Worm (Caenorhabditis elegans) whole organism, early embryonic: ENCODE data around the gene F42A9.17.

Source experiments
- aly-1 ChIP-seq: sonication (generic microtip); optimal IDR thresholded peaks from 2 replicates; lab custom pipeline; 2016; ENCODE audit warnings: missing genetic modification characterization, missing compliant biosample characterization
- ama-1 ChIP-seq: fragments of 150-350 bp; optimal IDR thresholded peaks from 2 replicates; lab custom pipeline; 2014
- pes-1 ChIP-seq: fragments of 200-800 bp; sonication (Bioruptor generic); IDR thresholded peaks from 2 replicates; pipeline ENCODE4 v1.3.6; 2022; ENCODE audit warnings: missing genetic modification reagents, missing genetic modification characterization, missing compliant biosample characterization
- sea-1 ChIP-seq: fragments of 200-800 bp; sonication (Bioruptor generic); conservative IDR thresholded peaks from 2 replicates; pipeline ENCODE4 v1.3.6; 2022; ENCODE audit warnings: missing genetic modification characterization, missing compliant biosample characterization

DNA sequence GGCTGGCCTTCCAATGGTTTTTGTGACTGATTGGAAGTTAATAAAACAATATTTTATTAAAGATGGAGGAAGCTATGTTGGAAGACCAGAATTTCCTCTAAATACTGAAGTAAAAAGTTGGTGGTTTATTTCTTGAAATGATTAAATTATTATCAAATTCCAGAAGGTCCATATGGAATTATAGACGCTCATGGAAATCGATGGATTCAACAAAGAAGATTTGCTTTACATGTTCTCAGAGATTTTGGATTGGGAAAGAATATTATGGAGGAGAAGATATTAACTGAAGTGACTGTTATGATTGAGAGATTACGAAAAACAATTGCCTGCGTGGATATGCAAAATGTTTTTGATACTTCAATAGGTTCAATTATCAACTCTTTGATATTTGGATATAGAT, 3.6 kb upstream of the F42A9.17 start:
- TF ChIP-seq aly-1 (tag; lab: Kevin White, UChicago) (no peak), ama-1 (no peak), pes-1 (GFP tag; lab: Robert Waterston, UW) (no peak), sea-1 (no peak)
